Fruit fly (Drosophila melanogaster): ENCODE data around the gene CG13634.
A peak's percentile ranks its signal among the peaks of the same experiment; 100 is the strongest.

CG13634 gene

DNA sequence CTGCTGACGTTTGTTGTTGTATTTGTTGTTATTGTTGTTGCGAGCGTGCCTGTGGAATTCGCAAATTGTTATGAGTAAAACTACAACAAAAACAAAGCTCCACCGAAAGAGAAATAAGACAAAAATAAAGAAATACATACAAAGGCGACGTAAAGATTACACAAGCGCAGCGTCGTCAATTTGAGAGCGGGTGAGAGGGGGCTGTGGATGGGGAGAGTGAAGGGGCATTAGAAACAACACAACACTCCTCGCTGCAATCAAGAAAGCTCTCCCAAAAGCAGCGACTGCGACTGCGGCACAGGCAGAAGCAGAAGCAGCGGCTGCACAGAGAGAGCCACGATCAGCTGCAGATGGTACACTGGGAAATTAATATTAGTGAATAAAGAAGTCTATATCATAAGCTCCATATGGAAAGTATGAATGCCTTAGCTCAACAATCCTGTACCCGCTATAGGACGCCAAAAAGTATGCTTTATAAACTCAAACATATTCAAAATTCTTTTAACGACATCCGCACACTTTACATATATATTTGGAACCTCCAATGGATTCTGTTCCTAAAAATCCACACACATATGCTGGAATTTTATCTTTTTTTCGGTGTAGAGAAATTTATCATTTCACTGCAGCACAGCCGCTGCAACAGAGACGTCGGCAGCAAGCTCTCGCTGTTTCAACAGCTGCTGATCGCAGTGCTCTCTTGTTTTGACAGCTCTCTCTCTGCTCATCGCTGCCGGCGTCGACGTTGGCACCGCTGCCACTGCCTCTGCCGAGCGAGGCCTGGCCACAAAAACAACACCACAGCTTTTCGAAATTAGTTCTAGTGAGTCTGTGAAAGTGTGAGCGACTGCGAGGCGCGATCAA, 21.2 kb downstream of the CG13634 start, which contains the start of gene CG13631 (continued):
- TF ChIP-seq dsx (GFP tag; optimal IDR thresholded peaks at IDR 0.05; ENCODE audit: poor library complexity, severe bottlenecking) (peak; percentile 75), CG9139 (GFP tag; optimal IDR thresholded peaks at IDR 0.05) (peak; percentile 66), ss (GFP tag; optimal IDR thresholded peaks at IDR 0.05) (peak; percentile 35 to 71), achi (GFP tag; optimal IDR thresholded peaks at IDR 0.05) (peak; percentile 97), CG6808 (GFP tag; optimal IDR thresholded peaks at IDR 0.05) (peak; percentile 80), CG8319 (GFP tag; optimal IDR thresholded peaks at IDR 0.05) (peak; percentile 97), CG6792 (GFP tag; optimal IDR thresholded peaks at IDR 0.05) (peak; percentile 97), CG6276 (GFP tag; optimal IDR thresholded peaks at IDR 0.05) (peak; percentile 99), esn (GFP tag; optimal IDR thresholded peaks at IDR 0.05) (peak; percentile 98), CG1621 (tag; optimal IDR thresholded peaks at IDR 0.05) (peak; percentile 78), pdm3 (GFP tag; optimal IDR thresholded peaks at IDR 0.05) (peak; percentile 98), CG11294 (GFP tag; IDR thresholded peaks at IDR 0.05) (peak; percentile 95), topi (GFP tag; optimal IDR thresholded peaks at IDR 0.05) (peak; percentile 97), Hr4 (GFP tag; optimal IDR thresholded peaks at IDR 0.05) (peak; percentile 99), cyc (GFP tag; optimal IDR thresholded peaks at IDR 0.05) (peak; percentile 97), CG10669 (GFP tag; optimal IDR thresholded peaks at IDR 0.05) (peak; percentile 88), salr (GFP tag; optimal IDR thresholded peaks at IDR 0.05) (peak; percentile 70 to 99), Sox15 (GFP tag; optimal IDR thresholded peaks at IDR 0.05) (peak; percentile 95), CG10631 (GFP tag; optimal IDR thresholded peaks at IDR 0.05) (peak; percentile 97), OdsH (GFP tag; optimal IDR thresholded peaks at IDR 0.05) (peak; percentile 98), Eip75B (GFP tag; optimal IDR thresholded peaks at IDR 0.05) (peak; percentile 98), acj6 (GFP tag; optimal IDR thresholded peaks at IDR 0.05) (peak; percentile 98), CG7368 (GFP tag; optimal IDR thresholded peaks at IDR 0.05) (peak; percentile 93), Ets21C (GFP tag; optimal IDR thresholded peaks at IDR 0.05) (peak; percentile 97), Eip93F (GFP tag; optimal IDR thresholded peaks at IDR 0.05) (peak; percentile 73)

DNA sequence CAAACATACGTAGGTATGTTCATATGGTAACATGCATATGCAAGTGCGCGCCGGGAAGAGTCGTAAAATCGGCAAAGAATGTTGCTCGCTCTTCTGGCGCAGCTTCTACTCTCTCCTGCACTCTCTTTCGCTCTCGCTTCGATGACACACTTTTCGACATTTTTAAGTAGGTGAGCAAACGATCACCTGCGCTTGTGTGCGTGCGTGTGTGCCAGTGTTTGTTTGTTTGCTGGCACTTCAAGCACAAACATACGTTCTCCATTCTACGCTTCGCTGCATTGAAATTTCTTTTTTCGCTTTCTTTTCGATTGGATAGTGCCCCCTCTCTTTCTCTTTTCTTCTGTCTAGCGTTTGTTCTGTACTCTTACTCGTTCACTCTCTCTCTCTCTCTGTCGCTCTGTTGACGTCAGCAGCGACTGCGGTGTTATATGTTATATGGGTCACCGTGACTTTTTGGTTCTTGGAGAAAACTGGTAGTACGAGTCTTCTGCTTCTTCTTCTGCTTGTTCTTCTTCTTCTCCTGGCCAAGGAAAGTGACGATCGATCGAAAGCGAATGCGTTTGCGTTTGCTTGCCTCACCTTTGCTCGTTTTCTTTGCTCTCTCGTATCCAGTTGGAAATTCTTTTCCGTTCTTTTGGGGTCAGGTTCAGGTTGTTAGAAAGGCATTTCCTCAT, 22.1 kb downstream of the CG13634 start:
- TF ChIP-seq OdsH (GFP tag; optimal IDR thresholded peaks at IDR 0.05) (peak; percentile 21), fd59A (GFP tag; optimal IDR thresholded peaks at IDR 0.05) (no peak), Sox15 (GFP tag; optimal IDR thresholded peaks at IDR 0.05) (no peak), CG10669 (GFP tag; optimal IDR thresholded peaks at IDR 0.05) (no peak), Sox14 (GFP tag; optimal IDR thresholded peaks at IDR 0.05) (no peak), spab (GFP tag; optimal IDR thresholded peaks at IDR 0.05) (no peak), CG1621 (tag; optimal IDR thresholded peaks at IDR 0.05) (no peak), pdm3 (GFP tag; optimal IDR thresholded peaks at IDR 0.05) (no peak), achi (GFP tag; optimal IDR thresholded peaks at IDR 0.05) (peak; percentile 23), Ets21C (GFP tag; optimal IDR thresholded peaks at IDR 0.05) (no peak), net (GFP tag; optimal IDR thresholded peaks at IDR 0.05) (no peak), salr (GFP tag; optimal IDR thresholded peaks at IDR 0.05) (no peak), CG16779 (tag; optimal IDR thresholded peaks at IDR 0.05) (no peak), CG8632 (GFP tag; optimal IDR thresholded peaks at IDR 0.05) (no peak), CG15336 (GFP tag; IDR thresholded peaks at IDR 0.05) (no peak), CG3919 (GFP tag; optimal IDR thresholded peaks at IDR 0.05) (peak; percentile 29), CG6854 (GFP tag; optimal IDR thresholded peaks at IDR 0.05) (no peak), CG6163 (GFP tag; IDR thresholded peaks at IDR 0.05) (0 out of 3 replicates have a peak, but pooled peaks have one; percentile 42), CG7368 (GFP tag; optimal IDR thresholded peaks at IDR 0.05) (no peak), Sox102F (GFP tag; optimal IDR thresholded peaks at IDR 0.05) (peak; percentile 57), Blimp-1 (GFP tag; optimal IDR thresholded peaks at IDR 0.05) (peak; percentile 100), topi (GFP tag; optimal IDR thresholded peaks at IDR 0.05) (peak; percentile 54), lz (GFP tag; optimal IDR thresholded peaks at IDR 0.05) (peak; percentile 4), CG8119 (GFP tag; IDR thresholded peaks at IDR 0.05) (no peak; the same call in 2 of the 3 replicates), CG34406 (GFP tag; optimal IDR thresholded peaks at IDR 0.05) (no peak), CG11294 (GFP tag; IDR thresholded peaks at IDR 0.05) (no peak), Eip75B (GFP tag; optimal IDR thresholded peaks at IDR 0.05) (peak; percentile 84), dsx (GFP tag; optimal IDR thresholded peaks at IDR 0.05; ENCODE audit: poor library complexity, severe bottlenecking) (no peak), Met (GFP tag; optimal IDR thresholded peaks at IDR 0.05) (peak; percentile 55), CG9139 (GFP tag; optimal IDR thresholded peaks at IDR 0.05) (no peak), Lpt (GFP tag; optimal IDR thresholded peaks at IDR 0.05) (peak; percentile 18), fkh (GFP tag; optimal IDR thresholded peaks at IDR 0.05) (no peak), ss (GFP tag; optimal IDR thresholded peaks at IDR 0.05) (no peak), svp (GFP tag) (peak; percentile 49), cyc (GFP tag; optimal IDR thresholded peaks at IDR 0.05) (no peak)

Data from whole organism, prepupa.